Fruit fly (Drosophila melanogaster): Measurements from ENCODE around the gene CG33648.

The CG33648 gene

DNA sequence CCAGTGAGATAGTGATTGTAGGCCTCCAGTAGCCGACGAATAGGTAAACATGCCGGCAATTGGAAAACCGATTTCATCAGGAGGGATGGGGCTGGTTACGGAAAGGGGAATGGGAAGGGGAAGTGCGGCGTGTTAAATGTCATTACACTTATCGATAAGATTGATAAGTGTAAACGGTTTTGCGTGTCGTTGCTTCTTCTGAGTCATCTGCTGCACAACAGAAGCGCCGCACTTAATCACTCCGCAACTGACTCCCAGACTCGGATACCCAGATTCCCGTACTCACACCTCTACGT is 30.4 kb downstream of the CG33648 start (continued):
- no peak for TF ChIP-seq jing (GFP tag; optimal IDR thresholded peaks at IDR 0.05)
- peak; percentile 42 for TF ChIP-seq CG33557 (GFP tag; optimal IDR thresholded peaks at IDR 0.05)
- no peak for TF ChIP-seq CG11247 (GFP tag; IDR thresholded peaks at IDR 0.05)
- TF ChIP-seq CG4404 (GFP tag; IDR thresholded peaks at IDR 0.05), result no peak
- no peak for TF ChIP-seq Rx (GFP tag; IDR thresholded peaks at IDR 0.05)
- TF ChIP-seq trem (tag; optimal IDR thresholded peaks at IDR 0.05), result no peak
- TF ChIP-seq caup (GFP tag; optimal IDR thresholded peaks at IDR 0.05; ENCODE audit: severe bottlenecking), result peak; percentile 58
- no peak for TF ChIP-seq Xrp1 (GFP tag; IDR thresholded peaks at IDR 0.05)
- TF ChIP-seq CG34376 (GFP tag; optimal IDR thresholded peaks at IDR 0.05), result no peak
- no peak for TF ChIP-seq dm (GFP tag; optimal IDR thresholded peaks at IDR 0.05)
- no peak for TF ChIP-seq CG16863 (GFP tag; optimal IDR thresholded peaks at IDR 0.05)
- no peak for TF ChIP-seq Dip3 (GFP tag; optimal IDR thresholded peaks at IDR 0.05)
- TF ChIP-seq CG13296 (GFP tag; optimal IDR thresholded peaks at IDR 0.05), result no peak
- peak in 1 of 2 experiments; percentile 2 for TF ChIP-seq Hr78 (GFP tag; optimal IDR thresholded peaks at IDR 0.05)
- TF ChIP-seq GATAe (GFP tag; conservative IDR thresholded peaks at IDR 0.05), result no peak
- no peak for TF ChIP-seq CG6654 (GFP tag; optimal IDR thresholded peaks at IDR 0.05)
- no peak for TF ChIP-seq seq (GFP tag; IDR thresholded peaks at IDR 0.05)
- no peak for TF ChIP-seq CG1792 (GFP tag; optimal IDR thresholded peaks at IDR 0.05)
- TF ChIP-seq CG10543 (GFP tag; optimal IDR thresholded peaks at IDR 0.05), result peak; percentile 43
- TF ChIP-seq CrebB (tag; optimal IDR thresholded peaks at IDR 0.05), result no peak
- TF ChIP-seq CG6813 (GFP tag; optimal IDR thresholded peaks at IDR 0.05), result no peak
- TF ChIP-seq Bdp1 (GFP tag; optimal IDR thresholded peaks at IDR 0.05), result no peak
- TF ChIP-seq gem (tag; optimal IDR thresholded peaks at IDR 0.05), result no peak
- TF ChIP-seq CG13287 (GFP tag; IDR thresholded peaks at IDR 0.05; ENCODE audit: partially characterized antibody), result no peak
- TF ChIP-seq Awh (GFP tag; IDR thresholded peaks at IDR 0.05), result no peak
- no peak for TF ChIP-seq CG11696 (GFP tag; IDR thresholded peaks at IDR 0.05)
- no peak for TF ChIP-seq Asciz (GFP tag; optimal IDR thresholded peaks at IDR 0.05)

DNA sequence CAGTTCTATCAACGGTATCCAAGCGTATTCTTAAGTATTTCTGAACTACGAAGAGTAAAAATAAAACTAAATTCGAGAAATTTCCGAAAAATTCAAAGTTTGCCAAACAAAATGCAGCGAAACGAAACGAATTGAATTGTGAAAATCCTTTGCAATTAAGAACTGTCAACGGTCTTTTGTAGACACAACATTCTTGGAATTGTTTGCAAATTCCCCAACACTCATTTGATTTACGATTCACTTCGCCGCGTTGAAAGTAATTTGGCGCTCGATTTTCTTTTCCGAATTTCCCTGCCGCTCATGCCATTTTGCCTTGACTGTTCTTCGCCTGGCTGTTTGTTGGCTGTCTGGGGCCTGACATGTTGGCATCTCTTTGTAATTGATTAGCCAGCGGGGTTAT is 32.1 kb downstream of the CG33648 start:
- TF ChIP-seq phol (tag; optimal IDR thresholded peaks at IDR 0.05) (no peak), sd (tag; optimal IDR thresholded peaks at IDR 0.05) (peak; percentile 62)

DNA sequence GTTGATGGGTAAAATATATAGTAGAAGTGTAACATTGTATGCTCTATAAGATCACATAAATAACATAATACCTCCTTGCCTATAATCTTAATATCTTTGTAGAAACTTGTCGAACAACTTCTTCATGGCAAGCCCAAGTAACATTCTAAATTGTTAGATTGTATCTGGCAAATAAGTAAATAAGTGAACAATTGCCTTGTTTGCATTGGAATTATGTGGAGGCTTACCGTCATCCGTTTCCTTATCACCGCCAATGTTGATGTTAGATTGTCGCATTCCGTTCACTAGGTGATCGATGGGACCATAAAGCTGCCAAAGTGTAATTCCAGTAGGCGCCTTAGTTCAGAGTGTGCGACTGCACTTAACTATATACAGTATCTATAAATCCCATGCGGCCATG is 32.7 kb downstream of the CG33648 start:
- peak; percentile 87 for TF ChIP-seq sim (GFP tag; IDR thresholded peaks at IDR 0.05)
- TF ChIP-seq dati (GFP tag; IDR thresholded peaks at IDR 0.05), result no peak
- TF ChIP-seq YL-1 (GFP tag; optimal IDR thresholded peaks at IDR 0.05), result peak; percentile 89
- no peak for TF ChIP-seq zfh2 (GFP tag; optimal IDR thresholded peaks at IDR 0.05)
- no peak for TF ChIP-seq Gsc (GFP tag; IDR thresholded peaks at IDR 0.05)
- no peak for TF ChIP-seq ham (GFP tag; IDR thresholded peaks at IDR 0.05)
- peak; percentile 87 for TF ChIP-seq CG10431 (GFP tag; optimal IDR thresholded peaks at IDR 0.05)
- TF ChIP-seq sc (optimal IDR thresholded peaks at IDR 0.05), result no peak
- peak; percentile 94 for TF ChIP-seq sc (GFP tag; optimal IDR thresholded peaks at IDR 0.05)
- TF ChIP-seq Myb (GFP tag; optimal IDR thresholded peaks at IDR 0.05), result peak; percentile 35
- peak; percentile 85 for TF ChIP-seq CG18599 (GFP tag; optimal IDR thresholded peaks at IDR 0.05)
- TF ChIP-seq CG3407 (GFP tag; optimal IDR thresholded peaks at IDR 0.05), result peak; percentile 97
- peak; percentile 69 for TF ChIP-seq dm (GFP tag; optimal IDR thresholded peaks at IDR 0.05)
- TF ChIP-seq CG2129 (GFP tag; IDR thresholded peaks at IDR 0.05; ENCODE audit: partially characterized antibody), result no peak
- TF ChIP-seq dpn (GFP tag; optimal IDR thresholded peaks at IDR 0.05), result peak; percentile 54 to 83
- TF ChIP-seq CG11696 (GFP tag; IDR thresholded peaks at IDR 0.05), result peak; percentile 49; the same call in 1 of the 2 replicates
- TF ChIP-seq Hmx (GFP tag; optimal IDR thresholded peaks at IDR 0.05), result no peak
- TF ChIP-seq CG11093 (GFP tag; IDR thresholded peaks at IDR 0.05), result no peak; the same call in 2 of the 3 replicates
- peak; percentile 61 for TF ChIP-seq Sry-δ (GFP tag; optimal IDR thresholded peaks at IDR 0.05)
- peak; percentile 60 for TF ChIP-seq CG16815 (GFP tag; optimal IDR thresholded peaks at IDR 0.05)
- TF ChIP-seq CG12744 (GFP tag; optimal IDR thresholded peaks at IDR 0.05), result peak; percentile 85
- peak; percentile 86 for TF ChIP-seq repo (GFP tag; optimal IDR thresholded peaks at IDR 0.05)
- peak; percentile 48; the same call in 1 of the 2 replicates for TF ChIP-seq CG4360 (GFP tag; IDR thresholded peaks at IDR 0.05)
- peak; percentile 28 for TF ChIP-seq CTCF (GFP tag; optimal IDR thresholded peaks at IDR 0.05)

Data from whole organism, embryonic.